Fruit fly (Drosophila melanogaster) whole organism, embryonic: ENCODE data around the gene CG13049.

Experiments
- CG10274 ChIP-seq: fragments of 200-800 bp; sonication (Bioruptor generic); optimal IDR thresholded peaks from 3 replicates; lab custom pipeline; 2017; ENCODE audit warnings: missing biosample characterization, mild to moderate bottlenecking, missing genetic modification characterization
- CG12104 ChIP-seq: fragments of 200-800 bp; sonication (Bioruptor generic); optimal IDR thresholded peaks from 3 replicates; lab custom pipeline; 2016; ENCODE audit warnings: missing biosample characterization, missing genetic modification characterization
- CG12659 ChIP-seq: fragments of 200-800 bp; sonication (Bioruptor generic); optimal IDR thresholded peaks from 3 replicates; lab custom pipeline; 2017; ENCODE audit warnings: mild to moderate bottlenecking, missing biosample characterization, missing genetic modification reagents, missing genetic modification characterization
- CG13894 ChIP-seq: fragments of 200-800 bp; sonication (Bioruptor generic); optimal IDR thresholded peaks from 3 replicates; lab custom pipeline; 2018; ENCODE audit warnings: missing biosample characterization, mild to moderate bottlenecking, missing genetic modification characterization, moderate library complexity
- CG14667 ChIP-seq: fragments of 200-800 bp; sonication (Bioruptor generic); IDR thresholded peaks from 2 replicates; pipeline ENCODE4 v1.3.6; 2022; ENCODE audit warnings: missing biosample characterization, missing genetic modification characterization
- CG15601 ChIP-seq: fragments of 200-800 bp; sonication (Bioruptor generic); optimal IDR thresholded peaks from 3 replicates; lab custom pipeline; 2019; ENCODE audit warnings: missing biosample characterization, mild to moderate bottlenecking, missing genetic modification characterization, moderate library complexity
- CG17186 ChIP-seq: fragments of 200-800 bp; sonication (Bioruptor generic); optimal IDR thresholded peaks from 3 replicates; lab custom pipeline; 2017; ENCODE audit warnings: missing biosample characterization, missing genetic modification reagents, missing genetic modification characterization
- CG17328 ChIP-seq: fragments of 200-800 bp; sonication (Bioruptor generic); IDR thresholded peaks from 2 replicates; pipeline ENCODE4 v1.3.6; 2022; ENCODE audit warnings: missing biosample characterization, missing genetic modification characterization
- CG1832 ChIP-seq: fragments of 200-800 bp; sonication (Bioruptor generic); optimal IDR thresholded peaks from 2 replicates; lab custom pipeline; 2017; ENCODE audit warnings: missing biosample characterization, mild to moderate bottlenecking, missing genetic modification characterization, inconsistent platforms
- CG2120 ChIP-seq: fragments of 200-800 bp; sonication (Bioruptor generic); optimal IDR thresholded peaks from 3 replicates; lab custom pipeline; 2016; ENCODE audit warnings: missing biosample characterization, missing genetic modification characterization
- CG30403 ChIP-seq: fragments of 200-800 bp; sonication (Bioruptor generic); optimal IDR thresholded peaks from 3 replicates; lab custom pipeline; 2016; ENCODE audit warnings: missing biosample characterization, missing genetic modification characterization
- CG3281 ChIP-seq: fragments of 200-800 bp; sonication (Bioruptor generic); optimal IDR thresholded peaks from 3 replicates; lab custom pipeline; 2017; ENCODE audit warnings: missing biosample characterization, mild to moderate bottlenecking, missing genetic modification characterization
- CG3838 ChIP-seq: fragments of 200-800 bp; sonication (Bioruptor generic); optimal IDR thresholded peaks from 3 replicates; lab custom pipeline; 2016; ENCODE audit warnings: missing biosample characterization, missing genetic modification characterization
- CG3847 ChIP-seq: fragments of 200-800 bp; sonication (Bioruptor generic); IDR thresholded peaks from 2 replicates; pipeline ENCODE4 v1.3.6; 2022; ENCODE audit warnings: missing biosample characterization, missing genetic modification characterization
- CG7271 ChIP-seq: fragments of 200-800 bp; sonication (Bioruptor generic); optimal IDR thresholded peaks from 2 replicates; lab custom pipeline; 2018; ENCODE audit warnings: missing biosample characterization, mild to moderate bottlenecking, missing genetic modification characterization, moderate library complexity
- CG7786 ChIP-seq: fragments of 200-800 bp; sonication (Bioruptor generic); optimal IDR thresholded peaks from 2 replicates; lab custom pipeline; 2016; ENCODE audit warnings: missing biosample characterization, missing genetic modification characterization
- CG8944 ChIP-seq: fragments of 200-800 bp; sonication (Bioruptor generic); optimal IDR thresholded peaks from 3 replicates; lab custom pipeline; 2016; ENCODE audit warnings: missing biosample characterization, missing genetic modification characterization
- Doc3 ChIP-seq: fragments of 200-800 bp; sonication (Bioruptor generic); IDR thresholded peaks from 3 replicates; pipeline ENCODE4 v1.3.6; 2022; ENCODE audit warnings: missing biosample characterization, missing genetic modification characterization; ENCODE audit not compliant: partially characterized antibody
- Drgx ChIP-seq: fragments of 200-800 bp; sonication (Bioruptor generic); IDR thresholded peaks from 2 replicates; pipeline ENCODE4 v1.3.6; 2022; ENCODE audit warnings: missing biosample characterization, missing genetic modification characterization
- Elba2 ChIP-seq: fragments of 200-800 bp; sonication (Bioruptor generic); optimal IDR thresholded peaks from 3 replicates; lab custom pipeline; 2016; ENCODE audit warnings: missing biosample characterization, missing genetic modification characterization
- Fer3 ChIP-seq: fragments of 200-800 bp; sonication (Bioruptor generic); optimal IDR thresholded peaks from 2 replicates; lab custom pipeline; 2018; ENCODE audit warnings: missing biosample characterization, mild to moderate bottlenecking, missing genetic modification characterization, moderate library complexity
- Hand ChIP-seq: fragments of 200-800 bp; sonication (Bioruptor generic); optimal IDR thresholded peaks from 2 replicates; lab custom pipeline; 2017; ENCODE audit warnings: mild to moderate bottlenecking, missing biosample characterization, missing genetic modification reagents, missing genetic modification characterization
- HmgZ ChIP-seq: fragments of 200-800 bp; sonication (Bioruptor generic); optimal IDR thresholded peaks from 2 replicates; lab custom pipeline; 2018; ENCODE audit warnings: missing biosample characterization, mild to moderate bottlenecking, missing genetic modification characterization
- Hmr ChIP-seq: fragments of 200-800 bp; sonication (Bioruptor generic); optimal IDR thresholded peaks from 3 replicates; lab custom pipeline; 2017; ENCODE audit warnings: mild to moderate bottlenecking, missing biosample characterization, missing genetic modification reagents, missing genetic modification characterization
- Hmx ChIP-seq: fragments of 200-800 bp; sonication (Bioruptor generic); optimal IDR thresholded peaks from 2 replicates; lab custom pipeline; 2016; ENCODE audit warnings: missing biosample characterization, missing genetic modification characterization
- Mrtf ChIP-seq: fragments of 200-800 bp; sonication (Bioruptor generic); IDR thresholded peaks from 3 replicates; pipeline ENCODE4 v1.3.6; 2022; ENCODE audit warnings: missing biosample characterization, missing genetic modification characterization
- Nf-YC ChIP-seq: fragments of 200-800 bp; optimal IDR thresholded peaks from 3 replicates; lab custom pipeline; 2019; ENCODE audit warnings: missing biosample characterization, mild to moderate bottlenecking, missing genetic modification characterization, moderate library complexity
- Oli ChIP-seq: fragments of 200-800 bp; sonication (Bioruptor generic); optimal IDR thresholded peaks from 2 replicates; lab custom pipeline; 2018; ENCODE audit warnings: missing biosample characterization, mild to moderate bottlenecking, missing genetic modification characterization, moderate library complexity
- Ptx1 ChIP-seq: fragments of 200-800 bp; sonication (Bioruptor generic); IDR thresholded peaks from 2 replicates; pipeline ENCODE4 v1.3.6; 2022; ENCODE audit warnings: missing biosample characterization, missing genetic modification characterization
- Six4 ChIP-seq: fragments of 200-800 bp; sonication (Bioruptor generic); optimal IDR thresholded peaks from 2 replicates; lab custom pipeline; 2016; ENCODE audit warnings: missing biosample characterization, missing genetic modification characterization
- Sry-β ChIP-seq: fragments of 200-800 bp; sonication (Bioruptor generic); optimal IDR thresholded peaks from 2 replicates; lab custom pipeline; 2018; ENCODE audit warnings: missing biosample characterization, mild to moderate bottlenecking, missing genetic modification characterization, moderate library complexity
- bbx ChIP-seq: fragments of 200-800 bp; sonication (Bioruptor generic); IDR thresholded peaks from 2 replicates; pipeline ENCODE4 v1.3.6; 2022; ENCODE audit warnings: missing biosample characterization, missing genetic modification characterization; ENCODE audit not compliant: partially characterized antibody
- bigmax ChIP-seq: fragments of 200-800 bp; sonication (Bioruptor generic); optimal IDR thresholded peaks from 2 replicates; lab custom pipeline; 2018; ENCODE audit warnings: missing biosample characterization, mild to moderate bottlenecking, missing genetic modification characterization
- chif ChIP-seq, 2 experiments: fragments of 200-800 bp; sonication (Bioruptor generic); optimal IDR thresholded peaks; 3 replicates each; lab custom pipeline; 2016; ENCODE audit warnings: missing biosample characterization in 2 of 2, missing genetic modification characterization in 2 of 2
- dimm ChIP-seq: fragments of 200-800 bp; sonication (Bioruptor generic); IDR thresholded peaks from 2 replicates; pipeline ENCODE4 v1.3.6; 2022; ENCODE audit warnings: missing biosample characterization, missing genetic modification characterization
- disco-r ChIP-seq: fragments of 200-800 bp; sonication (Bioruptor generic); optimal IDR thresholded peaks from 2 replicates; lab custom pipeline; 2016; ENCODE audit warnings: missing biosample characterization, missing genetic modification characterization
- dmrt11E ChIP-seq: fragments of 200-800 bp; sonication (Bioruptor generic); optimal IDR thresholded peaks from 3 replicates; lab custom pipeline; 2018; ENCODE audit warnings: missing biosample characterization, mild to moderate bottlenecking, missing genetic modification characterization, moderate library complexity
- gem ChIP-seq: fragments of 200-800 bp; sonication (Bioruptor generic); optimal IDR thresholded peaks from 2 replicates; lab custom pipeline; 2019; ENCODE audit warnings: missing biosample characterization, mild to moderate bottlenecking, missing genetic modification characterization, moderate library complexity
- jumu ChIP-seq: fragments of 200-800 bp; sonication (Bioruptor generic); optimal IDR thresholded peaks from 3 replicates; lab custom pipeline; 2016; ENCODE audit warnings: missing biosample characterization, missing genetic modification characterization
- klu ChIP-seq: fragments of 200-800 bp; sonication (Bioruptor generic); IDR thresholded peaks from 2 replicates; pipeline ENCODE4 v1.3.6; 2022; ENCODE audit warnings: missing biosample characterization, missing genetic modification characterization
- lab ChIP-seq: fragments of 200-800 bp; sonication (Bioruptor generic); optimal IDR thresholded peaks from 3 replicates; lab custom pipeline; 2017; ENCODE audit warnings: missing biosample characterization, missing genetic modification characterization, mild to moderate bottlenecking, moderate library complexity, missing genetic modification reagents
- pan ChIP-seq, 4 experiments: fragments of >200 bp in 3 of 4; fragments of 200-800 bp in 1 of 4; sonication (Bioruptor generic) in 1 of 4; optimal IDR thresholded peaks in 3 of 4; IDR thresholded peaks in 1 of 4; 2 replicates each; pipeline versions ENCODE4 v1.3.6 to Lab custom; 2017 to 2022; ENCODE audit warnings: missing biosample characterization in 2 of 4, missing genetic modification characterization in 2 of 4, mixed read lengths in 1 of 4
- scrt ChIP-seq: fragments of 200-800 bp; sonication (Bioruptor generic); optimal IDR thresholded peaks from 2 replicates; lab custom pipeline; 2018; ENCODE audit warnings: missing biosample characterization, mild to moderate bottlenecking, missing genetic modification characterization, moderate library complexity
- sens ChIP-seq: fragments of 200-800 bp; sonication (Bioruptor generic); peaks from one replicate; lab custom pipeline; 2016; ENCODE audit warnings: missing biosample characterization, missing genetic modification characterization
- shn ChIP-seq: fragments of 200-800 bp; sonication (Bioruptor generic); optimal IDR thresholded peaks from 3 replicates; lab custom pipeline; 2016; ENCODE audit warnings: missing biosample characterization, missing genetic modification characterization
- sim ChIP-seq: fragments of 200-800 bp; sonication (Bioruptor generic); IDR thresholded peaks from 2 replicates; pipeline ENCODE4 v1.3.6; 2022; ENCODE audit warnings: missing biosample characterization, missing genetic modification characterization
- sisA ChIP-seq: fragments of 200-800 bp; sonication (Bioruptor generic); IDR thresholded peaks from 2 replicates; pipeline ENCODE4 v1.3.6; 2022; ENCODE audit warnings: missing biosample characterization, missing genetic modification characterization
- sna ChIP-seq: fragments of 200-800 bp; sonication (Bioruptor generic); IDR thresholded peaks from 2 replicates; pipeline ENCODE4 v1.3.6; 2022; ENCODE audit warnings: missing biosample characterization, missing genetic modification characterization; ENCODE audit not compliant: partially characterized antibody
- toy ChIP-seq: fragments of 200-800 bp; sonication (Bioruptor generic); IDR thresholded peaks from 2 replicates; pipeline ENCODE4 v1.3.6; 2022; ENCODE audit warnings: missing biosample characterization, missing genetic modification characterization
- unpg ChIP-seq: fragments of 200-800 bp; sonication (Bioruptor generic); optimal IDR thresholded peaks from 3 replicates; lab custom pipeline; 2018; ENCODE audit warnings: missing biosample characterization, mild to moderate bottlenecking, missing genetic modification characterization, moderate library complexity
- zfh2 ChIP-seq: fragments of 200-800 bp; sonication (Bioruptor generic); optimal IDR thresholded peaks from 2 replicates; lab custom pipeline; 2016; ENCODE audit warnings: missing biosample characterization, missing genetic modification characterization

The CG13049 gene

DNA sequence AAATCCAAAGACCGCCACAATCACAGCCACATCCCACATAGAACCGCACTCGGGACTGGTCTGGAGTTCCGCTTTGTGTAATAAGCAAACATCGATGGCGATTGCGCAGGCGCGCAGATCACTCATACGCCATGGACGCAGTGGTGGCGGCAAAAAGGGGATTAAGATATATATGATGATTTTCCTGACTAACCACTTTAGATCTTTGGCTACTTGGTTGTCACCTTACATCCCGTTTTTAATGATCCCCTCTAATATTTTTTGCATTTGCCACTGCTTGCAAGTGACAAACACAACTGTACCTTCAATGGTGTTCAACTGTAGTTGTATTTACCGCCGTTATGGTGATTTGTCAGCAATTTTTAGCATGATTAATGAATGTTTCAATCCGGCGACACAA lies 28.2 kb upstream of the CG13049 start (continued):
- TF ChIP-seq jumu: peak; percentile 21
- TF ChIP-seq CG12104: no peak
- no peak for TF ChIP-seq Hand (GFP tag; lab: Kevin White, UChicago)
- TF ChIP-seq CG8944 (GFP tag; lab: Kevin White, UChicago): no peak
- TF ChIP-seq Hmx (GFP tag; lab: Kevin White, UChicago): no peak
- 0 out of 2 replicates have a peak, but pooled peaks have one; percentile 13 for TF ChIP-seq Ptx1 (GFP tag; lab: Robert Waterston, UW)
- no peak for TF ChIP-seq bigmax
- TF ChIP-seq gem (tag; lab: Kevin White, UChicago): peak; percentile 35
- TF ChIP-seq pan (optimal IDR thresholded peaks at IDR 0.05; lab: Kevin White, UChicago): no peak
- no peak for TF ChIP-seq pan (GFP tag; optimal IDR thresholded peaks at IDR 0.05 in 1 of 2, IDR thresholded peaks at IDR 0.05 in 1 of 2)
- TF ChIP-seq toy (GFP tag; lab: Robert Waterston, UW): no peak
- TF ChIP-seq CG1832 (GFP tag; lab: Kevin White, UChicago): no peak
- TF ChIP-seq sisA (GFP tag; lab: Robert Waterston, UW): peak; percentile 21; the same call in 1 of the 2 replicates
- TF ChIP-seq HmgZ (tag; lab: Kevin White, UChicago): no peak
- no peak for TF ChIP-seq bbx (GFP tag; lab: Robert Waterston, UW)
- no peak for TF ChIP-seq Sry-β (GFP tag; lab: Kevin White, UChicago)
- TF ChIP-seq Nf-YC (tag; lab: Kevin White, UChicago): no peak
- peak; percentile 27 for TF ChIP-seq CG3281 (GFP tag; lab: Kevin White, UChicago)
- TF ChIP-seq CG17328 (GFP tag; lab: Robert Waterston, UW): no peak
- no peak for TF ChIP-seq CG15601
- TF ChIP-seq dimm: no peak
- TF ChIP-seq Drgx: peak; percentile 86
- TF ChIP-seq scrt (GFP tag; lab: Kevin White, UChicago): no peak
- TF ChIP-seq CG12659: no peak
- TF ChIP-seq Mrtf (GFP tag; lab: Robert Waterston, UW): no peak
- TF ChIP-seq disco-r: no peak
- TF ChIP-seq CG7271 (tag; lab: Kevin White, UChicago): no peak
- no peak for TF ChIP-seq CG14667
- no peak for TF ChIP-seq CG13894 (tag; lab: Kevin White, UChicago)
- peak; percentile 2 for TF ChIP-seq Fer3
- no peak for TF ChIP-seq klu
- peak; percentile 20 for TF ChIP-seq unpg
- peak; percentile 26; the same call in 1 of the 2 replicates for TF ChIP-seq CG3847
- no peak for TF ChIP-seq shn (GFP tag; lab: Kevin White, UChicago)
- TF ChIP-seq CG17186 (GFP tag; lab: Kevin White, UChicago): no peak
- TF ChIP-seq CG30403: peak; percentile 38
- TF ChIP-seq Doc3 (GFP tag; lab: Robert Waterston, UW): no peak
- no peak for TF ChIP-seq Six4 (GFP tag; lab: Kevin White, UChicago)
- no peak for TF ChIP-seq sim (GFP tag; lab: Robert Waterston, UW)
- peak; percentile 67 for TF ChIP-seq CG2120
- TF ChIP-seq CG7786 (GFP tag; lab: Kevin White, UChicago): no peak
- TF ChIP-seq Hmr: peak; percentile 63
- TF ChIP-seq CG3838: no peak
- TF ChIP-seq sna: no peak
- TF ChIP-seq sens: no peak
- TF ChIP-seq CG10274 (GFP tag; lab: Kevin White, UChicago): no peak
- no peak for TF ChIP-seq Elba2 (GFP tag; lab: Kevin White, UChicago)
- peak; percentile 76 for TF ChIP-seq zfh2 (GFP tag; lab: Kevin White, UChicago)
- peak; percentile 72 for TF ChIP-seq lab (GFP tag; lab: Kevin White, UChicago)
- TF ChIP-seq Oli (tag; lab: Kevin White, UChicago): no peak
- peak in 1 of 2 experiments; percentile 10 for TF ChIP-seq chif (GFP tag; optimal IDR thresholded peaks at IDR 0.05; lab: Kevin White, UChicago)
- no peak for TF ChIP-seq dmrt11E (tag; lab: Kevin White, UChicago)
